Fruit fly (Drosophila melanogaster) whole organism, adult: Measurements from ENCODE around the gene CG1463.

ENCODE experiments used
- CG11617 ChIP-seq: fragments of 200-800 bp; sonication (Bioruptor generic); optimal IDR thresholded peaks from 2 replicates; lab custom pipeline; 2017; ENCODE audit warnings: mild to moderate bottlenecking, missing biosample characterization, missing genetic modification reagents, missing genetic modification characterization
- CG12768 ChIP-seq: fragments of 200-800 bp; sonication (Bioruptor generic); optimal IDR thresholded peaks from 2 replicates; lab custom pipeline; 2017; ENCODE audit warnings: missing biosample characterization, missing genetic modification characterization, mild to moderate bottlenecking, moderate library complexity, missing genetic modification reagents
- CG14711 ChIP-seq: fragments of 200-800 bp; sonication (Bioruptor generic); optimal IDR thresholded peaks from 2 replicates; lab custom pipeline; 2018; ENCODE audit warnings: missing biosample characterization, mild to moderate bottlenecking, missing genetic modification characterization, moderate library complexity
- CG1620 ChIP-seq: fragments of 200-800 bp; sonication (Bioruptor generic); optimal IDR thresholded peaks from 2 replicates; lab custom pipeline; 2016; ENCODE audit warnings: missing biosample characterization, missing genetic modification characterization
- CG33017 ChIP-seq: fragments of 200-800 bp; sonication (Bioruptor generic); optimal IDR thresholded peaks from 2 replicates; lab custom pipeline; 2018; ENCODE audit warnings: missing biosample characterization, mild to moderate bottlenecking, missing genetic modification characterization, moderate library complexity
- CG5204 ChIP-seq: fragments of 200-800 bp; sonication (Bioruptor generic); optimal IDR thresholded peaks from 2 replicates; lab custom pipeline; 2016; ENCODE audit warnings: missing biosample characterization, missing genetic modification characterization
- CG7045 ChIP-seq: fragments of 200-800 bp; sonication (Bioruptor generic); optimal IDR thresholded peaks from 2 replicates; lab custom pipeline; 2017; ENCODE audit warnings: missing biosample characterization, mild to moderate bottlenecking, missing genetic modification characterization
- CG7101 ChIP-seq: fragments of 200-800 bp; sonication (Bioruptor generic); optimal IDR thresholded peaks from 2 replicates; lab custom pipeline; 2018; ENCODE audit warnings: missing biosample characterization, mild to moderate bottlenecking, missing genetic modification characterization, moderate library complexity
- Clk ChIP-seq: fragments of 200-800 bp; sonication (Bioruptor generic); optimal IDR thresholded peaks from 2 replicates; lab custom pipeline; 2017; ENCODE audit warnings: missing biosample characterization, missing genetic modification characterization
- Crg-1 ChIP-seq: fragments of 200-800 bp; sonication (Bioruptor generic); optimal IDR thresholded peaks from 2 replicates; lab custom pipeline; 2016; ENCODE audit warnings: missing biosample characterization, missing genetic modification characterization
- Hr96 ChIP-seq: fragments of 200-800 bp; sonication (Bioruptor generic); optimal IDR thresholded peaks from 2 replicates; lab custom pipeline; 2016; ENCODE audit warnings: missing biosample characterization, missing genetic modification characterization
- Mnt ChIP-seq: fragments of 200-800 bp; sonication (Bioruptor generic); optimal IDR thresholded peaks from 2 replicates; lab custom pipeline; 2016; ENCODE audit warnings: missing biosample characterization, mild to moderate bottlenecking, missing genetic modification characterization
- bab1 ChIP-seq: fragments of 200-800 bp; sonication (Bioruptor generic); optimal IDR thresholded peaks from 3 replicates; lab custom pipeline; 2019; ENCODE audit warnings: missing biosample characterization, mild to moderate bottlenecking, missing genetic modification characterization, moderate library complexity
- cic ChIP-seq: fragments of 200-800 bp; sonication (Bioruptor generic); optimal IDR thresholded peaks from 2 replicates; lab custom pipeline; 2017; ENCODE audit warnings: missing biosample characterization, mild to moderate bottlenecking, missing genetic modification characterization, moderate library complexity
- cnc ChIP-seq, 2 experiments: fragments of >200 bp; optimal IDR thresholded peaks; 2 replicates each; lab custom pipeline; 2017
- kay ChIP-seq: fragments of 200-800 bp; sonication (Bioruptor generic); peaks from one replicate; lab custom pipeline; 2016; ENCODE audit warnings: missing biosample characterization, missing genetic modification characterization, borderline replicate concordance
- ovo ChIP-seq: fragments of 200-800 bp; sonication (Bioruptor generic); optimal IDR thresholded peaks from 2 replicates; lab custom pipeline; 2016; ENCODE audit warnings: missing biosample characterization, missing genetic modification characterization
- pad ChIP-seq: fragments of 200-800 bp; sonication (Bioruptor generic); optimal IDR thresholded peaks from 3 replicates; lab custom pipeline; 2017; ENCODE audit warnings: missing biosample characterization, missing genetic modification characterization, mild to moderate bottlenecking, moderate library complexity, missing genetic modification reagents
- tj ChIP-seq: fragments of 200-800 bp; sonication (Bioruptor generic); optimal IDR thresholded peaks from 3 replicates; lab custom pipeline; 2017; ENCODE audit warnings: missing biosample characterization, mild to moderate bottlenecking, missing genetic modification characterization, moderate library complexity
- toe ChIP-seq: fragments of 200-800 bp; sonication (Bioruptor generic); optimal IDR thresholded peaks from 2 replicates; lab custom pipeline; 2016; ENCODE audit warnings: missing biosample characterization, missing genetic modification characterization

Gene CG1463

dm6 chrX:12621640-12622039, 10.2 kb upstream of the CG1463 start:
- TF ChIP-seq Hr96 (no peak), CG12768 (GFP tag; lab: Kevin White, UChicago) (no peak), bab1 (GFP tag; lab: Kevin White, UChicago) (no peak), Crg-1 (GFP tag; lab: Kevin White, UChicago) (no peak), CG1620 (GFP tag; lab: Kevin White, UChicago) (no peak), cnc (optimal IDR thresholded peaks at IDR 0.05; lab: Kevin White, UChicago) (no peak), CG5204 (GFP tag; lab: Kevin White, UChicago) (no peak), CG7045 (no peak), CG14711 (no peak), Mnt (GFP tag; lab: Kevin White, UChicago) (no peak), CG11617 (GFP tag; lab: Kevin White, UChicago) (no peak), Clk (GFP tag; lab: Kevin White, UChicago) (no peak), pad (no peak), CG7101 (tag; lab: Kevin White, UChicago) (no peak), CG33017 (tag; lab: Kevin White, UChicago) (no peak), toe (GFP tag; lab: Kevin White, UChicago) (no peak)

- no peak for TF ChIP-seq CG7101 (tag; lab: Kevin White, UChicago)
- TF ChIP-seq toe (GFP tag; lab: Kevin White, UChicago), result no peak
- no peak for TF ChIP-seq CG7045
- TF ChIP-seq Hr96, result no peak
- TF ChIP-seq tj (GFP tag; lab: Kevin White, UChicago), result no peak
Observed at dm6 chrX:12615752-12616366, 4.4 kb upstream of the CG1463 start, which contains the start of gene CG11085. CG11085 (plus strand) TSS chrX:12616316.

dm6 chrX:12613248-12613805, 1.9 kb upstream of the CG1463 start:
- TF ChIP-seq CG12768 (GFP tag; lab: Kevin White, UChicago) (no peak), cic (GFP tag; lab: Kevin White, UChicago) (no peak), toe (GFP tag; lab: Kevin White, UChicago) (no peak), CG33017 (tag; lab: Kevin White, UChicago) (no peak), CG11617 (GFP tag; lab: Kevin White, UChicago) (no peak), Clk (GFP tag; lab: Kevin White, UChicago) (no peak), CG7045 (no peak), CG7101 (tag; lab: Kevin White, UChicago) (no peak), tj (GFP tag; lab: Kevin White, UChicago) (no peak), CG5204 (GFP tag; lab: Kevin White, UChicago) (no peak), cnc (optimal IDR thresholded peaks at IDR 0.05; lab: Kevin White, UChicago) (no peak), Hr96 (no peak), Crg-1 (GFP tag; lab: Kevin White, UChicago) (no peak), ovo (GFP tag; lab: Kevin White, UChicago) (no peak), CG14711 (no peak), kay (GFP tag; lab: Kevin White, UChicago) (no peak)

- TF ChIP-seq CG33017 (tag; lab: Kevin White, UChicago) (peak; percentile 23), Mnt (GFP tag; lab: Kevin White, UChicago) (peak; percentile 15), pad (peak; percentile 80), Hr96 (no peak), CG7101 (tag; lab: Kevin White, UChicago) (peak; percentile 49), CG1620 (GFP tag; lab: Kevin White, UChicago) (no peak), CG14711 (peak; percentile 3), toe (GFP tag; lab: Kevin White, UChicago) (no peak), Crg-1 (GFP tag; lab: Kevin White, UChicago) (no peak), Clk (GFP tag; lab: Kevin White, UChicago) (no peak), CG7045 (no peak), CG5204 (GFP tag; lab: Kevin White, UChicago) (no peak), kay (GFP tag; lab: Kevin White, UChicago) (no peak), cnc (optimal IDR thresholded peaks at IDR 0.05; lab: Kevin White, UChicago) (no peak), CG11617 (GFP tag; lab: Kevin White, UChicago) (peak; percentile 18), ovo (GFP tag; lab: Kevin White, UChicago) (no peak), bab1 (GFP tag; lab: Kevin White, UChicago) (no peak), tj (GFP tag; lab: Kevin White, UChicago) (peak; percentile 14), cic (GFP tag; lab: Kevin White, UChicago) (peak; percentile 56), CG12768 (GFP tag; lab: Kevin White, UChicago) (peak; percentile 25)
Observed at dm6 chrX:12600802-12601793, 10.4 kb downstream of the CG1463 start.

dm6 chrX:12596353-12597107, 14.9 kb downstream of the CG1463 start:
- TF ChIP-seq Hr96, result no peak
- TF ChIP-seq CG5204 (GFP tag; lab: Kevin White, UChicago), result no peak
- no peak for TF ChIP-seq CG11617 (GFP tag; lab: Kevin White, UChicago)
- TF ChIP-seq Clk (GFP tag; lab: Kevin White, UChicago), result no peak
- no peak for TF ChIP-seq kay (GFP tag; lab: Kevin White, UChicago)
- TF ChIP-seq pad, result no peak
- no peak for TF ChIP-seq CG14711
- peak; percentile 22 for TF ChIP-seq ovo (GFP tag; lab: Kevin White, UChicago)
- peak; percentile 14 for TF ChIP-seq cic (GFP tag; lab: Kevin White, UChicago)
- TF ChIP-seq cnc (optimal IDR thresholded peaks at IDR 0.05; lab: Kevin White, UChicago), result no peak
- no peak for TF ChIP-seq toe (GFP tag; lab: Kevin White, UChicago)
- TF ChIP-seq CG7045, result no peak
- TF ChIP-seq CG1620 (GFP tag; lab: Kevin White, UChicago), result peak; percentile 41
- no peak for TF ChIP-seq bab1 (GFP tag; lab: Kevin White, UChicago)
- TF ChIP-seq CG12768 (GFP tag; lab: Kevin White, UChicago), result peak; percentile 34
- no peak for TF ChIP-seq CG7101 (tag; lab: Kevin White, UChicago)
- TF ChIP-seq Mnt (GFP tag; lab: Kevin White, UChicago), result peak; percentile 26
- peak; percentile 46 for TF ChIP-seq tj (GFP tag; lab: Kevin White, UChicago)
- no peak for TF ChIP-seq Crg-1 (GFP tag; lab: Kevin White, UChicago)
- no peak for TF ChIP-seq CG33017 (tag; lab: Kevin White, UChicago)
